Fruit fly (Drosophila melanogaster) whole organism, embryonic: ENCODE data around the gene mRpL33.

Source experiments
- B-H2 ChIP-seq: fragments of 200-800 bp; sonication (Bioruptor generic); optimal IDR thresholded peaks from 2 replicates; lab custom pipeline; 2018; ENCODE audit warnings: missing biosample characterization, mild to moderate bottlenecking, missing genetic modification characterization
- CG11093 ChIP-seq: fragments of 200-800 bp; sonication (Bioruptor generic); IDR thresholded peaks from 3 replicates; pipeline ENCODE4 v1.3.6; 2022; ENCODE audit warnings: missing biosample characterization, missing genetic modification characterization
- CG12219 ChIP-seq: fragments of 200-800 bp; sonication (Bioruptor generic); optimal IDR thresholded peaks from 3 replicates; lab custom pipeline; 2018; ENCODE audit warnings: missing biosample characterization, mild to moderate bottlenecking, missing genetic modification characterization
- CG12942 ChIP-seq: fragments of 200-800 bp; sonication (Bioruptor generic); optimal IDR thresholded peaks from 3 replicates; lab custom pipeline; 2016; ENCODE audit warnings: missing biosample characterization, missing genetic modification characterization
- CG15696 ChIP-seq: fragments of 200-800 bp; sonication (Bioruptor generic); optimal IDR thresholded peaks from 2 replicates; lab custom pipeline; 2019; ENCODE audit warnings: missing biosample characterization, mild to moderate bottlenecking, missing genetic modification characterization, moderate library complexity
- CG17359 ChIP-seq: fragments of 200-800 bp; sonication (Bioruptor generic); optimal IDR thresholded peaks from 3 replicates; lab custom pipeline; 2018; ENCODE audit warnings: missing biosample characterization, mild to moderate bottlenecking, missing genetic modification characterization, moderate library complexity
- CG17802 ChIP-seq: fragments of 200-800 bp; sonication (Bioruptor generic); optimal IDR thresholded peaks from 2 replicates; lab custom pipeline; 2018; ENCODE audit warnings: missing biosample characterization, mild to moderate bottlenecking, missing genetic modification characterization, moderate library complexity
- CG30020 ChIP-seq: fragments of 200-800 bp; optimal IDR thresholded peaks from 2 replicates; lab custom pipeline; 2019; ENCODE audit warnings: missing biosample characterization, mild to moderate bottlenecking, missing genetic modification characterization, moderate library complexity
- CG31441 ChIP-seq: fragments of 200-800 bp; sonication (Bioruptor generic); IDR thresholded peaks from 2 replicates; pipeline ENCODE4 v1.3.6; 2022; ENCODE audit warnings: missing biosample characterization, missing genetic modification characterization
- CG34422 ChIP-seq: fragments of 200-800 bp; sonication (Bioruptor generic); IDR thresholded peaks from 3 replicates; pipeline ENCODE4 v1.3.6; 2022; ENCODE audit warnings: missing biosample characterization, missing genetic modification characterization
- CG5180 ChIP-seq: fragments of 200-800 bp; sonication (Bioruptor generic); optimal IDR thresholded peaks from 3 replicates; lab custom pipeline; 2017; ENCODE audit warnings: missing biosample characterization, missing genetic modification characterization, mild to moderate bottlenecking, moderate library complexity, missing genetic modification reagents
- CG6813 ChIP-seq: fragments of 200-800 bp; sonication (Bioruptor generic); optimal IDR thresholded peaks from 2 replicates; lab custom pipeline; 2017; ENCODE audit warnings: missing biosample characterization, missing genetic modification characterization, mild to moderate bottlenecking, moderate library complexity, missing genetic modification reagents
- CG8281 ChIP-seq: fragments of 200-800 bp; sonication (Bioruptor generic); optimal IDR thresholded peaks from 2 replicates; lab custom pipeline; 2018; ENCODE audit warnings: missing biosample characterization, mild to moderate bottlenecking, missing genetic modification characterization, moderate library complexity
- CG9817 ChIP-seq: fragments of 200-800 bp; sonication (Bioruptor generic); optimal IDR thresholded peaks from 2 replicates; lab custom pipeline; 2018; ENCODE audit warnings: missing biosample characterization, mild to moderate bottlenecking, missing genetic modification characterization, moderate library complexity
- Camta ChIP-seq: fragments of 200-800 bp; sonication (Bioruptor generic); optimal IDR thresholded peaks from 2 replicates; lab custom pipeline; 2016; ENCODE audit warnings: missing biosample characterization, missing genetic modification characterization
- D ChIP-seq, 2 experiments: fragments of 200-800 bp in 1 of 2; fragments of >200 bp in 1 of 2; sonication (Bioruptor generic) in 1 of 2; optimal IDR thresholded peaks; 2 replicates in 1 of 2; 3 replicates in 1 of 2; lab custom pipeline; 2017; ENCODE audit warnings: mild to moderate bottlenecking in 1 of 2, missing biosample characterization in 1 of 2, missing genetic modification characterization in 1 of 2, missing genetic modification reagents in 1 of 2
- D19A ChIP-seq: fragments of 200-800 bp; optimal IDR thresholded peaks from 3 replicates; lab custom pipeline; 2019; ENCODE audit warnings: missing biosample characterization, mild to moderate bottlenecking, missing genetic modification characterization, moderate library complexity
- Dad ChIP-seq: fragments of 200-800 bp; sonication (Bioruptor generic); optimal IDR thresholded peaks from 3 replicates; lab custom pipeline; 2016; ENCODE audit warnings: missing biosample characterization, missing genetic modification characterization
- Dip3 ChIP-seq: fragments of 200-800 bp; sonication (Bioruptor generic); optimal IDR thresholded peaks from 3 replicates; lab custom pipeline; 2016; ENCODE audit warnings: missing biosample characterization, missing genetic modification characterization
- E2f2 ChIP-seq: fragments of 200-800 bp; sonication (Bioruptor generic); IDR thresholded peaks from 2 replicates; pipeline ENCODE4 v1.3.6; 2022; ENCODE audit warnings: missing biosample characterization, missing genetic modification characterization
- H15 ChIP-seq: fragments of 200-800 bp; sonication (Bioruptor generic); IDR thresholded peaks from 3 replicates; pipeline ENCODE4 v1.3.6; 2022; ENCODE audit warnings: missing biosample characterization, missing genetic modification characterization
- HHEX ChIP-seq: fragments of 200-800 bp; sonication (Bioruptor generic); optimal IDR thresholded peaks from 3 replicates; lab custom pipeline; 2017; ENCODE audit warnings: missing biosample characterization, mild to moderate bottlenecking, missing genetic modification characterization, missing genetic modification reagents
- HLH54F ChIP-seq: fragments of 200-800 bp; sonication (Bioruptor generic); optimal IDR thresholded peaks from 3 replicates; lab custom pipeline; 2016; ENCODE audit warnings: missing biosample characterization, missing genetic modification characterization
- Hand ChIP-seq: fragments of 200-800 bp; sonication (Bioruptor generic); optimal IDR thresholded peaks from 2 replicates; lab custom pipeline; 2017; ENCODE audit warnings: mild to moderate bottlenecking, missing biosample characterization, missing genetic modification reagents, missing genetic modification characterization
- Hr39 ChIP-seq: fragments of >200 bp; optimal IDR thresholded peaks from 2 replicates; lab custom pipeline; 2017
- MBD-R2 ChIP-seq: fragments of 200-800 bp; sonication (Bioruptor generic); IDR thresholded peaks from 2 replicates; pipeline ENCODE4 v1.3.6; 2022; ENCODE audit warnings: missing biosample characterization, missing genetic modification characterization
- NFAT ChIP-seq: fragments of 200-800 bp; sonication (Bioruptor generic); IDR thresholded peaks from 2 replicates; pipeline ENCODE4 v1.3.6; 2022; ENCODE audit warnings: missing biosample characterization, missing genetic modification characterization
- Nf-YC ChIP-seq: fragments of 200-800 bp; optimal IDR thresholded peaks from 3 replicates; lab custom pipeline; 2019; ENCODE audit warnings: missing biosample characterization, mild to moderate bottlenecking, missing genetic modification characterization, moderate library complexity
- Optix ChIP-seq: fragments of 200-800 bp; sonication (Bioruptor generic); IDR thresholded peaks from 3 replicates; pipeline ENCODE4 v1.3.6; 2022; ENCODE audit warnings: missing biosample characterization, missing genetic modification characterization
- PHDP ChIP-seq: fragments of 200-800 bp; sonication (Bioruptor generic); optimal IDR thresholded peaks from 3 replicates; lab custom pipeline; 2018; ENCODE audit warnings: missing biosample characterization, mild to moderate bottlenecking, missing genetic modification characterization, moderate library complexity
- Ptx1 ChIP-seq: fragments of 200-800 bp; sonication (Bioruptor generic); IDR thresholded peaks from 2 replicates; pipeline ENCODE4 v1.3.6; 2022; ENCODE audit warnings: missing biosample characterization, missing genetic modification characterization
- Stat92E ChIP-seq, 3 experiments: fragments of >200 bp in 2 of 3; fragments of 200-800 bp in 1 of 3; sonication (Bioruptor generic) in 1 of 3; optimal IDR thresholded peaks; 2 replicates each; lab custom pipeline; 2017 to 2019; ENCODE audit warnings: missing biosample characterization in 3 of 3, missing genetic modification characterization in 3 of 3, mild to moderate bottlenecking in 1 of 3, moderate library complexity in 1 of 3
- amos ChIP-seq: fragments of 200-800 bp; sonication (Bioruptor generic); IDR thresholded peaks from 2 replicates; pipeline ENCODE4 v1.3.6; 2022; ENCODE audit warnings: missing biosample characterization, missing genetic modification characterization; ENCODE audit not compliant: partially characterized antibody
- chn ChIP-seq: fragments of 200-800 bp; sonication (Bioruptor generic); optimal IDR thresholded peaks from 2 replicates; lab custom pipeline; 2016; ENCODE audit warnings: missing biosample characterization, missing genetic modification characterization
- gce ChIP-seq: fragments of 200-800 bp; sonication (Bioruptor generic); IDR thresholded peaks from 3 replicates; pipeline ENCODE4 v1.3.6; 2022; ENCODE audit warnings: missing biosample characterization, missing genetic modification characterization
- grau ChIP-seq: fragments of 200-800 bp; optimal IDR thresholded peaks from 3 replicates; lab custom pipeline; 2019; ENCODE audit warnings: missing biosample characterization, mild to moderate bottlenecking, missing genetic modification characterization, moderate library complexity
- lmd ChIP-seq: fragments of 200-800 bp; sonication (Bioruptor generic); IDR thresholded peaks from 2 replicates; pipeline ENCODE4 v1.3.6; 2022; ENCODE audit warnings: missing biosample characterization, missing genetic modification characterization
- mirr ChIP-seq: fragments of 200-800 bp; sonication (Bioruptor generic); optimal IDR thresholded peaks from 3 replicates; lab custom pipeline; 2018; ENCODE audit warnings: missing biosample characterization, mild to moderate bottlenecking, missing genetic modification characterization
- pnt ChIP-seq: fragments of 200-800 bp; sonication (Bioruptor generic); optimal IDR thresholded peaks from 3 replicates; lab custom pipeline; 2016; ENCODE audit warnings: missing biosample characterization, missing genetic modification characterization
- ranshi ChIP-seq: fragments of 200-800 bp; sonication (Bioruptor generic); IDR thresholded peaks from 2 replicates; pipeline ENCODE4 v1.3.6; 2022; ENCODE audit warnings: missing biosample characterization, missing genetic modification characterization
- row ChIP-seq: fragments of 200-800 bp; sonication (Bioruptor generic); IDR thresholded peaks from 3 replicates; pipeline ENCODE4 v1.3.6; 2022; ENCODE audit warnings: missing biosample characterization, missing genetic modification characterization
- salm ChIP-seq: fragments of 200-800 bp; sonication (Bioruptor generic); optimal IDR thresholded peaks from 2 replicates; lab custom pipeline; 2018; ENCODE audit warnings: missing biosample characterization, mild to moderate bottlenecking, missing genetic modification characterization
- scrt ChIP-seq: fragments of 200-800 bp; sonication (Bioruptor generic); optimal IDR thresholded peaks from 2 replicates; lab custom pipeline; 2018; ENCODE audit warnings: missing biosample characterization, mild to moderate bottlenecking, missing genetic modification characterization, moderate library complexity
- tio ChIP-seq: fragments of 200-800 bp; sonication (Bioruptor generic); optimal IDR thresholded peaks from 2 replicates; lab custom pipeline; 2017; ENCODE audit warnings: missing biosample characterization, missing genetic modification characterization, inconsistent platforms
- trem ChIP-seq: fragments of 200-800 bp; optimal IDR thresholded peaks from 3 replicates; lab custom pipeline; 2019; ENCODE audit warnings: missing biosample characterization, mild to moderate bottlenecking, missing genetic modification characterization, moderate library complexity
- usp ChIP-seq: fragments of >200 bp; optimal IDR thresholded peaks from 2 replicates; lab custom pipeline; 2017; ENCODE audit warnings: missing biosample characterization, missing genetic modification characterization
- yki ChIP-seq: fragments of >200 bp; optimal IDR thresholded peaks from 3 replicates; lab custom pipeline; 2018
- zen ChIP-seq: fragments of 200-800 bp; sonication (Bioruptor generic); optimal IDR thresholded peaks from 3 replicates; lab custom pipeline; 2018; ENCODE audit warnings: missing biosample characterization, mild to moderate bottlenecking, missing genetic modification characterization, moderate library complexity

The mRpL33 gene

dm6 chrX:4322234-4323210 is 491 bp upstream of the mRpL33 start, which contains the start of gene norpA (continued):
- TF ChIP-seq Hr39 (no peak), salm (tag; lab: Kevin White, UChicago) (no peak), amos (peak; percentile 97), Hand (no peak), Dad (GFP tag; lab: Kevin White, UChicago) (no peak), D (optimal IDR thresholded peaks at IDR 0.05; lab: Kevin White, UChicago) (no peak), D (GFP tag; optimal IDR thresholded peaks at IDR 0.05; lab: Kevin White, UChicago) (no peak), PHDP (tag; lab: Kevin White, UChicago) (peak; percentile 25), gce (GFP tag; lab: Robert Waterston, UW) (no peak), CG34422 (GFP tag; lab: Robert Waterston, UW) (no peak), NFAT (GFP tag; lab: Robert Waterston, UW) (peak; percentile 62; the same call in 1 of the 2 replicates), CG8281 (tag; lab: Kevin White, UChicago) (no peak), trem (tag; lab: Kevin White, UChicago) (peak; percentile 50), CG12942 (GFP tag; lab: Kevin White, UChicago) (no peak), CG9817 (tag; lab: Kevin White, UChicago) (no peak), zen (no peak), MBD-R2 (GFP tag; lab: Robert Waterston, UW) (peak; percentile 23; the same call in 1 of the 2 replicates), CG17802 (tag; lab: Kevin White, UChicago) (no peak), HHEX (peak; percentile 41), CG6813 (GFP tag; lab: Kevin White, UChicago) (no peak), Dip3 (GFP tag; lab: Kevin White, UChicago) (no peak), lmd (GFP tag; lab: Robert Waterston, UW) (0 out of 2 replicates have a peak, but pooled peaks have one; percentile 7), row (peak; percentile 53), HLH54F (GFP tag; lab: Kevin White, UChicago) (no peak), D19A (tag; lab: Kevin White, UChicago) (no peak), E2f2 (GFP tag; lab: Robert Waterston, UW) (peak; percentile 73), ranshi (no peak), grau (tag; lab: Kevin White, UChicago) (peak; percentile 25), CG11093 (GFP tag; lab: Robert Waterston, UW) (no peak), mirr (GFP tag; lab: Kevin White, UChicago) (no peak), B-H2 (peak; percentile 33), CG15696 (tag; lab: Kevin White, UChicago) (no peak), Nf-YC (tag; lab: Kevin White, UChicago) (no peak), Ptx1 (no peak), CG5180 (GFP tag; lab: Kevin White, UChicago) (no peak), pnt (GFP tag; lab: Kevin White, UChicago) (no peak), chn (GFP tag; lab: Kevin White, UChicago) (no peak), tio (GFP tag; lab: Kevin White, UChicago) (no peak), usp (GFP tag; lab: Kevin White, UChicago) (no peak), scrt (GFP tag; lab: Kevin White, UChicago) (no peak), Camta (GFP tag; lab: Kevin White, UChicago) (no peak), CG17359 (tag; lab: Kevin White, UChicago) (peak; percentile 19), Optix (GFP tag; lab: Robert Waterston, UW) (no peak), CG12219 (no peak), yki (no peak), Stat92E (GFP tag; optimal IDR thresholded peaks at IDR 0.05; lab: Kevin White, UChicago) (no peak), H15 (GFP tag; lab: Robert Waterston, UW) (no peak), CG30020 (tag; lab: Kevin White, UChicago) (no peak), CG31441 (no peak)
